Worm (Caenorhabditis elegans): ENCODE data around the gene W03F9.4.

W03F9.4 gene

DNA sequence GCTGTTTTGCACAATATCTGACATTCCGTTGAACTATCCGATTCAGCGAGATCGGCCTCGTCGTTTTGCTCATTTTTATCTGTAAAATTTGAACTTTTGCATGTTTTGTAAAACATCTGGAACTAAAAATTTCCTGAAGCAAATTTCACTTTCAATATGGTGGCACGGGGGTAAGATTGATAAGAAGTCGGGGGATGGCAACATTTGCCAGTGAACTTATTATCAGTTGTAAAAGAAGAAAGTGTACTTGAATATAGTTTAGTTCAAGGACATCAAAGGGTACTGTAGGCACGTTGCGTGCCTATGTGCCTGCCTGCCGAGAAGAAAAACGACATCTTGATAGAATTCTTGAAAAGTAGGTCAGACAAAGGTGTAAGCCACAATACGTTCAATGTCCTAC, at the start of gene W03F9.4:
TSS of gene W03F9.4 (minus strand) at position 79 of the 400 bp plus-strand sequence.
- TF ChIP-seq nhr-80 (tag; optimal IDR thresholded peaks at IDR 0.05) (peak; percentile 73), C06A6.2 (GFP tag; conservative IDR thresholded peaks at IDR 0.05) (no peak)

DNA sequence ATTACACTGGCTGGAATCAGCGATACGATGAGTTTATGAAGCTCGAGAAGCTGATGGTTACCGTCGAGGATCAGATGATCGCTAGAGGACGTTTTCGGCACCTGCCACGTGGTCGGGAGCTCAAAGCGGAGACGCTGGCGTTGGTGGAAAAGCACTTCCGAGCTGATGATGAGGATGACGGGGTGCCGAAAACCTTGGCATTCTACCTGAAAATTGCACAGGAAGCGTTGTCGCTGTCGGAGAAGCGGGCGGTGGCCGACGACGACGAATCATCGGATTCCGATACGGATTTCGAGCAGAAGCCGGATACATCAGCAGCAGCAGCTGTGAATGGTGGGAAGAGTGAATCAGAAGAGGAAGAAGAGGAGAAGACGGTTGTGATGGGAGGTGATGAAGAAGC, 43.6 kb upstream of the W03F9.4 start:
- TF ChIP-seq F37B4.10 (GFP tag; IDR thresholded peaks at IDR 0.05) (0 out of 2 replicates have a peak, but pooled peaks have one; percentile 20), zfh-2 (GFP tag; conservative IDR thresholded peaks at IDR 0.05) (peak; percentile 85), egrh-3 (GFP tag; IDR thresholded peaks at IDR 0.05) (peak; percentile 47; the same call in 1 of the 2 replicates), lin-26 (GFP tag; IDR thresholded peaks at IDR 0.05) (no peak)

DNA sequence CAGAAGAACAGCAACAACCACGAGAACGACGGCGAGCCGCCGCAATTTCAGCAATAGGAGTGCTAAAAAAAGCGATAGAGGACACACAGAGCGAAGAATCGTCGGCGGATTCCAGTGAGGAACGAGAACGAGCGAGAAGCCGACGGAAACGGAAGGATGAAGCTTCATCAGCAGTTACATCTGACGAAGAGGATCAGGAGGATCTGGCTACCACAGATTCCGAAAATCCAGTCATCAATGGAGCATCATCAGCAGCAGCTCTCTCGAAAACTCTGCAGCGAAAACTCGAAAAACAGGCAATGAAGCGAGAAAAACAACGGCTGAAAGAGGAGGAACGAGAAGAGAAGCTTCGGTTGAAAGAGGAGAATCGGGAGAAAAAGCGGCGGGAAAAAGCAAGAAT, 38.2 kb upstream of the W03F9.4 start:
- no peak for TF ChIP-seq Y53F4B.3 (GFP tag; IDR thresholded peaks at IDR 0.05)
- TF ChIP-seq ZK185.1 (tag; optimal IDR thresholded peaks at IDR 0.05; ENCODE audit: poor library complexity, severe bottlenecking): no peak
- TF ChIP-seq nhr-120 (GFP tag; IDR thresholded peaks at IDR 0.05): no peak
- no peak for TF ChIP-seq lin-40 (tag; optimal IDR thresholded peaks at IDR 0.05)
- TF ChIP-seq F33H1.4 (GFP tag; IDR thresholded peaks at IDR 0.05): no peak
- TF ChIP-seq F57C9.4 (tag; optimal IDR thresholded peaks at IDR 0.05): no peak
- TF ChIP-seq akir-1 (GFP tag; optimal IDR thresholded peaks at IDR 0.05): no peak
- TF ChIP-seq F22D6.2 (tag; optimal IDR thresholded peaks at IDR 0.05): no peak
- TF ChIP-seq ceh-40 (GFP tag; IDR thresholded peaks at IDR 0.05): no peak
- TF ChIP-seq hmg-20 (GFP tag; IDR thresholded peaks at IDR 0.05): no peak
- no peak for TF ChIP-seq pbrm-1 (GFP tag; IDR thresholded peaks at IDR 0.05)
- TF ChIP-seq rec-8 (tag; optimal IDR thresholded peaks at IDR 0.05): no peak

DNA sequence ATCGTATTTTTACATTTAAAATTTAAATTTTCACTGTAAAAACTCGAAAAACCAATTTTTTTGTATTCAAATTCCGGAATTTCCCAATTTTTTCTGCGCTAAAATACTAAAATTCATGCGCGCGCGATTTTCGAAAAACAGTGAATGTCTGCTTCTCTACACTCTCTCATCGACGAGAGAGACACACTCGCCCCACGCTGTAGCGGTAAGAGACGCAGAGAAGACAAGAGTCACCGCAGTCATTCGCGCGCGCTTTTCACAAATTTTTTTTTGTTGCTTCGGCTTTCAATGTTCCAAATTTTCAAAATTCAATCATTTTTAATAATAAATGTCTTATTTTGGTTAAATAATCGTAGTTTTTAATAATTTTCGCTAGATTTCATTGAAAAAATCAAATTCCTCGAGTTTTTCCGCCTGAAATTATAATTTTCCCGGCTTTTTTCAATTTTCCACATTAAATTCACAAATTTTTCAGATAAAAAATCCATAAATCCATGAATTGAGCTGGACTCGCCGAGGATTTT, 34.6 kb upstream of the W03F9.4 start, which contains the start of gene arid-1:
TSS of gene arid-1 (plus strand) at position 474 of the 524 bp plus-strand sequence.
- TF ChIP-seq snpc-3.4 (tag; optimal IDR thresholded peaks at IDR 0.05) (peak; percentile 72), ztf-28 (GFP tag; IDR thresholded peaks at IDR 0.05) (no peak), F33H1.4 (GFP tag; IDR thresholded peaks at IDR 0.05) (peak; percentile 62), hsf-1 (GFP tag; IDR thresholded peaks at IDR 0.05) (0 out of 2 replicates have a peak, but pooled peaks have one; percentile 9), efl-1 (GFP tag; optimal IDR thresholded peaks at IDR 0.05) (peak; percentile 87), ceh-79 (tag; optimal IDR thresholded peaks at IDR 0.05) (no peak), pha-4 (tag; optimal IDR thresholded peaks at IDR 0.05) (no peak), nfya-2 (GFP tag; IDR thresholded peaks at IDR 0.05) (no peak), ztf-26 (tag; optimal IDR thresholded peaks at IDR 0.05) (no peak), lin-40 (tag; optimal IDR thresholded peaks at IDR 0.05) (no peak), C17E4.6 (GFP tag; IDR thresholded peaks at IDR 0.05) (no peak), lin-26 (GFP tag; IDR thresholded peaks at IDR 0.05) (no peak), nhr-120 (GFP tag; IDR thresholded peaks at IDR 0.05) (no peak), F49E8.2 (tag; optimal IDR thresholded peaks at IDR 0.05; ENCODE audit: insufficient read depth) (peak; percentile 32), F39B2.1 (GFP tag; IDR thresholded peaks at IDR 0.05) (no peak), lin-54 (GFP tag; optimal IDR thresholded peaks at IDR 0.05) (peak; percentile 71), zfh-2 (GFP tag; conservative IDR thresholded peaks at IDR 0.05) (no peak), xnd-1 (tag; optimal IDR thresholded peaks at IDR 0.05) (peak; percentile 46), F57C9.4 (tag; optimal IDR thresholded peaks at IDR 0.05) (no peak), lsy-27 (tag; optimal IDR thresholded peaks at IDR 0.05; ENCODE audit: borderline replicate concordance, insufficient read depth) (no peak), dpl-1 (GFP tag; optimal IDR thresholded peaks at IDR 0.05) (peak; percentile 54), B0019.2 (GFP tag; conservative IDR thresholded peaks at IDR 0.05) (no peak), attf-5 (GFP tag; optimal IDR thresholded peaks at IDR 0.05) (peak; percentile 84), akir-1 (GFP tag; optimal IDR thresholded peaks at IDR 0.05) (no peak), madf-10 (tag; optimal IDR thresholded peaks at IDR 0.05) (peak; percentile 47), egrh-3 (GFP tag; IDR thresholded peaks at IDR 0.05) (no peak; the same call in 1 of the 2 replicates), ztf-25 (GFP tag; IDR thresholded peaks at IDR 0.05) (no peak), Y79H2A.3 (GFP tag; conservative IDR thresholded peaks at IDR 0.05) (0 out of 2 replicates have a peak, but pooled peaks have one; percentile 38), let-607 (tag; optimal IDR thresholded peaks at IDR 0.05) (no peak), cebp-2 (GFP tag; IDR thresholded peaks at IDR 0.05) (no peak), ccch-3 (GFP tag; optimal IDR thresholded peaks at IDR 0.05) (no peak), bed-1 (GFP tag; IDR thresholded peaks at IDR 0.05) (no peak)
